Fruit fly (Drosophila melanogaster): ENCODE data around the gene fz2.

Gene fz2

dm6 chr3L:19170426-19170825, 64.7 kb downstream of the fz2 start (continued):
- no peak for TF ChIP-seq CkIIα-i1 (GFP tag; IDR thresholded peaks at IDR 0.05)
- peak; percentile 99 for TF ChIP-seq Jarid2 (GFP tag; optimal IDR thresholded peaks at IDR 0.05)
- TF ChIP-seq trh (GFP tag; optimal IDR thresholded peaks at IDR 0.05) = no peak
- no peak for TF ChIP-seq dimm (GFP tag; IDR thresholded peaks at IDR 0.05)
- no peak for TF ChIP-seq Lim3 (GFP tag; IDR thresholded peaks at IDR 0.05)
- no peak for TF ChIP-seq sima (GFP tag; optimal IDR thresholded peaks at IDR 0.05)
- TF ChIP-seq CG11093 (GFP tag; IDR thresholded peaks at IDR 0.05) = no peak
- peak; percentile 9 for TF ChIP-seq Kr (GFP tag; optimal IDR thresholded peaks at IDR 0.05)
- no peak for TF ChIP-seq Fer2 (tag; optimal IDR thresholded peaks at IDR 0.05)
- TF ChIP-seq HmgD (GFP tag; optimal IDR thresholded peaks at IDR 0.05) = no peak
- peak; percentile 38; the same call in 1 of the 3 replicates for TF ChIP-seq Optix (GFP tag; IDR thresholded peaks at IDR 0.05)
- TF ChIP-seq CG8359 (GFP tag; optimal IDR thresholded peaks at IDR 0.05; ENCODE audit: borderline replicate concordance) = no peak
- TF ChIP-seq CG9797 (GFP tag; optimal IDR thresholded peaks at IDR 0.05) = no peak
- TF ChIP-seq HLH4C (GFP tag; IDR thresholded peaks at IDR 0.05; ENCODE audit: partially characterized antibody) = no peak; the same call in 2 of the 3 replicates
- peak; percentile 7 for TF ChIP-seq maf-S (GFP tag; optimal IDR thresholded peaks at IDR 0.05)
- TF ChIP-seq CG7271 (tag; optimal IDR thresholded peaks at IDR 0.05) = no peak
- TF ChIP-seq CG8281 (tag; optimal IDR thresholded peaks at IDR 0.05) = no peak
- TF ChIP-seq CG8089 (GFP tag; optimal IDR thresholded peaks at IDR 0.05) = no peak
- 0 out of 2 replicates have a peak, but pooled peaks have one; percentile 7 for TF ChIP-seq ttk (GFP tag; IDR thresholded peaks at IDR 0.05)
- TF ChIP-seq CG15011 (GFP tag; optimal IDR thresholded peaks at IDR 0.05) = no peak
- peak; percentile 18 for TF ChIP-seq D19A (tag; optimal IDR thresholded peaks at IDR 0.05)
- TF ChIP-seq CG8388 (GFP tag; optimal IDR thresholded peaks at IDR 0.05) = no peak
- no peak for TF ChIP-seq CG17912 (GFP tag; optimal IDR thresholded peaks at IDR 0.05)
- peak; percentile 93 for TF ChIP-seq HLHmδ (GFP tag; optimal IDR thresholded peaks at IDR 0.05)
- no peak for TF ChIP-seq CG1024 (GFP tag; IDR thresholded peaks at IDR 0.05)
- TF ChIP-seq toy (GFP tag; IDR thresholded peaks at IDR 0.05) = no peak
- TF ChIP-seq mirr (GFP tag; optimal IDR thresholded peaks at IDR 0.05) = peak; percentile 59
- no peak for TF ChIP-seq CG4424 (GFP tag; optimal IDR thresholded peaks at IDR 0.05)
- TF ChIP-seq CG3281 (GFP tag; optimal IDR thresholded peaks at IDR 0.05) = peak; percentile 36
- TF ChIP-seq nerfin-1 (tag; optimal IDR thresholded peaks at IDR 0.05) = peak; percentile 59
- no peak for TF ChIP-seq croc (GFP tag; conservative IDR thresholded peaks at IDR 0.05)
- TF ChIP-seq gsb (GFP tag; IDR thresholded peaks at IDR 0.05) = no peak
- TF ChIP-seq Nf-YA (GFP tag; IDR thresholded peaks at IDR 0.05) = no peak
- peak; percentile 52 for TF ChIP-seq MTF-1 (GFP tag; optimal IDR thresholded peaks at IDR 0.05; ENCODE audit: borderline replicate concordance)
- no peak for TF ChIP-seq ssp (GFP tag; IDR thresholded peaks at IDR 0.05)
- TF ChIP-seq CG7556 (GFP tag; optimal IDR thresholded peaks at IDR 0.05) = no peak
- peak; percentile 10 for TF ChIP-seq odd (GFP tag; optimal IDR thresholded peaks at IDR 0.05)
- no peak for TF ChIP-seq Hey (tag; optimal IDR thresholded peaks at IDR 0.05)
- peak; percentile 41 for TF ChIP-seq sug (tag; optimal IDR thresholded peaks at IDR 0.05)
- no peak for TF ChIP-seq gcm2 (GFP tag; optimal IDR thresholded peaks at IDR 0.05)
- peak; percentile 46; the same call in 1 of the 3 replicates for TF ChIP-seq CG34422 (GFP tag; IDR thresholded peaks at IDR 0.05)
- TF ChIP-seq lov (optimal IDR thresholded peaks at IDR 0.05) = no peak
- TF ChIP-seq lov (GFP tag; IDR thresholded peaks at IDR 0.05) = peak; percentile 60; the same call in 1 of the 3 replicates
- TF ChIP-seq Lpt (GFP tag; optimal IDR thresholded peaks at IDR 0.05) = no peak
- no peak for TF ChIP-seq CG12155 (GFP tag; optimal IDR thresholded peaks at IDR 0.05)
- TF ChIP-seq Aef1 (GFP tag; IDR thresholded peaks at IDR 0.05) = no peak
- TF ChIP-seq seq (GFP tag; IDR thresholded peaks at IDR 0.05) = peak; percentile 43; the same call in 1 of the 2 replicates
- no peak for TF ChIP-seq cato (GFP tag; optimal IDR thresholded peaks at IDR 0.05; ENCODE audit: borderline replicate concordance)
- TF ChIP-seq CG1647 (GFP tag; optimal IDR thresholded peaks at IDR 0.05) = no peak
- no peak for TF ChIP-seq CG3995 (GFP tag; optimal IDR thresholded peaks at IDR 0.05)
- no peak for TF ChIP-seq CG4282 (GFP tag; optimal IDR thresholded peaks at IDR 0.05)
- TF ChIP-seq stwl (tag; optimal IDR thresholded peaks at IDR 0.05) = no peak
